Worm (Caenorhabditis elegans) whole organism, L3 larva: ENCODE data around the gene srt-34.

Experiments used
- R02D3.7 ChIP-seq: fragments of 150-350 bp; optimal IDR thresholded peaks from 2 replicates; lab custom pipeline; 2014; ENCODE audit warnings: missing biosample characterization, missing genetic modification characterization
- ZK546.5 ChIP-seq: sonication (generic microtip); optimal IDR thresholded peaks from 2 replicates; lab custom pipeline; 2017; ENCODE audit warnings: missing biosample characterization, missing genetic modification characterization
- ceh-16 ChIP-seq: sonication (generic microtip); optimal IDR thresholded peaks from 2 replicates; lab custom pipeline; 2017; ENCODE audit warnings: missing biosample characterization, missing genetic modification characterization
- ceh-28 ChIP-seq: fragments of 150-350 bp; optimal IDR thresholded peaks from 2 replicates; lab custom pipeline; 2014; ENCODE audit warnings: missing biosample characterization, missing genetic modification reagents, missing genetic modification characterization
- ceh-82 ChIP-seq: fragments of 150-350 bp; optimal IDR thresholded peaks from 2 replicates; lab custom pipeline; 2014; ENCODE audit warnings: missing biosample characterization, missing genetic modification characterization
- ceh-9 ChIP-seq: sonication (generic microtip); optimal IDR thresholded peaks from 2 replicates; lab custom pipeline; 2018; ENCODE audit warnings: missing biosample characterization, missing genetic modification characterization
- daf-12 ChIP-seq: fragments of 150-350 bp; optimal IDR thresholded peaks from 2 replicates; lab custom pipeline; 2014; ENCODE audit warnings: missing biosample characterization, missing genetic modification reagents, missing genetic modification characterization
- egl-27 ChIP-seq: sonication (generic microtip); optimal IDR thresholded peaks from 4 replicates; lab custom pipeline; 2017; ENCODE audit warnings: missing biosample characterization, missing genetic modification reagents, missing genetic modification characterization
- egl-5 ChIP-seq: fragments of 150-350 bp; optimal IDR thresholded peaks from 2 replicates; lab custom pipeline; 2017; ENCODE audit warnings: missing biosample characterization, missing genetic modification reagents, missing genetic modification characterization, inconsistent platforms
- elt-2 ChIP-seq: sonication (generic microtip); optimal IDR thresholded peaks from 2 replicates; lab custom pipeline; 2016; ENCODE audit warnings: missing genetic modification reagents, mild to moderate bottlenecking, missing genetic modification characterization, missing compliant biosample characterization
- elt-3 ChIP-seq, 3 experiments: fragments of 150-350 bp in 1 of 3; sonication (generic microtip) in 2 of 3; optimal IDR thresholded peaks; 2 replicates in 2 of 3; 4 replicates in 1 of 3; lab custom pipeline; 2014 to 2017; ENCODE audit warnings: missing biosample characterization in 3 of 3, missing genetic modification characterization in 3 of 3
- fkh-10 ChIP-seq: sonication (generic microtip); optimal IDR thresholded peaks from 2 replicates; lab custom pipeline; 2017; ENCODE audit warnings: missing biosample characterization, missing genetic modification reagents, missing genetic modification characterization
- fkh-2 ChIP-seq: fragments of 150-350 bp; optimal IDR thresholded peaks from 2 replicates; lab custom pipeline; 2014; ENCODE audit warnings: missing biosample characterization, missing genetic modification reagents, missing genetic modification characterization
- fos-1 ChIP-seq: fragments of 150-350 bp; optimal IDR thresholded peaks from 2 replicates; lab custom pipeline; 2014; ENCODE audit warnings: missing biosample characterization, missing genetic modification characterization
- hmg-11 ChIP-seq: sonication (generic microtip); optimal IDR thresholded peaks from 2 replicates; lab custom pipeline; 2016; ENCODE audit warnings: missing genetic modification characterization, missing compliant biosample characterization
- mml-1 ChIP-seq: fragments of 150-350 bp; sonication (generic microtip); optimal IDR thresholded peaks from 3 replicates; lab custom pipeline; 2014; ENCODE audit warnings: missing biosample characterization, missing genetic modification characterization
- nfya-1 ChIP-seq: sonication (generic microtip); optimal IDR thresholded peaks from 2 replicates; lab custom pipeline; 2017; ENCODE audit warnings: missing genetic modification characterization, mild to moderate bottlenecking, missing compliant biosample characterization, antibody characterized with exemption, moderate library complexity; ENCODE audit not compliant: insufficient read depth
- nhr-12 ChIP-seq: fragments of 150-350 bp; optimal IDR thresholded peaks from 2 replicates; lab custom pipeline; 2014; ENCODE audit warnings: missing biosample characterization, missing genetic modification characterization
- nhr-23 ChIP-seq: fragments of 150-350 bp; optimal IDR thresholded peaks from 2 replicates; lab custom pipeline; 2014; ENCODE audit warnings: missing biosample characterization, missing genetic modification reagents, missing genetic modification characterization
- nhr-25 ChIP-seq: sonication (generic microtip); optimal IDR thresholded peaks from 2 replicates; lab custom pipeline; 2017; ENCODE audit warnings: missing biosample characterization, missing genetic modification characterization
- nhr-67 ChIP-seq: fragments of 150-350 bp; optimal IDR thresholded peaks from 2 replicates; lab custom pipeline; 2014; ENCODE audit warnings: missing biosample characterization, missing genetic modification characterization
- nhr-76 ChIP-seq: fragments of 150-350 bp; sonication (generic microtip); optimal IDR thresholded peaks from 5 replicates; lab custom pipeline; 2014; ENCODE audit warnings: missing biosample characterization, missing genetic modification characterization
- nhr-77 ChIP-seq: fragments of 150-350 bp; optimal IDR thresholded peaks from 2 replicates; lab custom pipeline; 2014; ENCODE audit warnings: missing biosample characterization, missing genetic modification characterization
- pqm-1 ChIP-seq: fragments of 150-350 bp; optimal IDR thresholded peaks from 2 replicates; lab custom pipeline; 2017; ENCODE audit warnings: missing biosample characterization, missing genetic modification characterization, inconsistent platforms
- sea-2 ChIP-seq: fragments of 150-350 bp; sonication (generic microtip); optimal IDR thresholded peaks from 4 replicates; lab custom pipeline; 2014; ENCODE audit warnings: missing biosample characterization, missing genetic modification reagents, missing genetic modification characterization
- snpc-4 ChIP-seq: fragments of 150-350 bp; optimal IDR thresholded peaks from 2 replicates; lab custom pipeline; 2014; ENCODE audit warnings: missing biosample characterization, missing genetic modification characterization
- tbx-2 ChIP-seq: sonication (generic microtip); optimal IDR thresholded peaks from 2 replicates; lab custom pipeline; 2016; ENCODE audit warnings: mild to moderate bottlenecking, missing genetic modification characterization, missing compliant biosample characterization
- unc-39 ChIP-seq: sonication (generic microtip); optimal IDR thresholded peaks from 4 replicates; lab custom pipeline; 2017; ENCODE audit warnings: missing biosample characterization, missing genetic modification characterization
- zag-1 ChIP-seq: fragments of 150-350 bp; optimal IDR thresholded peaks from 2 replicates; lab custom pipeline; 2014; ENCODE audit warnings: missing biosample characterization, missing genetic modification characterization
- ztf-4 ChIP-seq: fragments of 150-350 bp; optimal IDR thresholded peaks from 2 replicates; lab custom pipeline; 2014; ENCODE audit warnings: missing biosample characterization, missing genetic modification characterization

The srt-34 gene

ce11 chrV:2771560-2771959 is 46.5 kb downstream of the srt-34 start, which contains the start of gene srh-56:
Gene srh-56, plus strand, starts transcription at chrV:2771860.
- no peak for TF ChIP-seq nfya-1
- no peak for TF ChIP-seq R02D3.7 (tag; lab: Kevin White, UChicago)
- TF ChIP-seq ceh-16 (tag; lab: Kevin White, UChicago) = no peak
- no peak for TF ChIP-seq pqm-1 (tag; lab: Kevin White, UChicago)
- no peak for TF ChIP-seq fkh-2 (tag; lab: Kevin White, UChicago)
- TF ChIP-seq nhr-76 (tag; lab: Kevin White, UChicago) = no peak
- no peak for TF ChIP-seq daf-12 (tag; lab: Kevin White, UChicago)
- no peak for TF ChIP-seq nhr-12 (tag; lab: Kevin White, UChicago)
- no peak for TF ChIP-seq sea-2 (GFP tag; lab: Kevin White, UChicago)
- no peak for TF ChIP-seq nhr-23 (tag; lab: Kevin White, UChicago)
- no peak for TF ChIP-seq elt-2
- no peak for TF ChIP-seq egl-27
- TF ChIP-seq, all 47 proteins: peak for 0

- TF ChIP-seq ceh-28 (tag; lab: Kevin White, UChicago) (no peak), nhr-12 (tag; lab: Kevin White, UChicago) (no peak), fos-1 (tag; lab: Kevin White, UChicago) (no peak), egl-5 (tag; lab: Kevin White, UChicago) (no peak), ceh-82 (tag; lab: Kevin White, UChicago) (no peak), fkh-10 (no peak), zag-1 (no peak), mml-1 (no peak), hmg-11 (no peak), tbx-2 (no peak)
Observed at ce11 chrV:2769754-2770153, 48.3 kb downstream of the srt-34 start, which contains the start of gene dhs-15. Gene dhs-15, minus strand, starts transcription at chrV:2769854.

- TF ChIP-seq R02D3.7 (tag; lab: Kevin White, UChicago) = no peak
- no peak for TF ChIP-seq ceh-82 (tag; lab: Kevin White, UChicago)
- no peak for TF ChIP-seq ZK546.5 (tag; lab: Kevin White, UChicago)
- TF ChIP-seq egl-5 (tag; lab: Kevin White, UChicago) = no peak
- no peak for TF ChIP-seq ztf-4 (tag; lab: Kevin White, UChicago)
- no peak for TF ChIP-seq nhr-67 (tag; lab: Kevin White, UChicago)
- no peak for TF ChIP-seq ceh-9
- TF ChIP-seq nhr-77 (tag; lab: Kevin White, UChicago) = no peak
- no peak for TF ChIP-seq fkh-2 (tag; lab: Kevin White, UChicago)
- no peak for TF ChIP-seq sea-2 (GFP tag; lab: Kevin White, UChicago)
- no peak for TF ChIP-seq unc-39
- TF ChIP-seq elt-3 (tag; optimal IDR thresholded peaks at IDR 0.05; lab: Kevin White, UChicago) = no peak
- no peak for TF ChIP-seq zag-1
- TF ChIP-seq snpc-4 (tag; lab: Kevin White, UChicago) = no peak
- TF ChIP-seq nhr-25 = no peak
Observed at ce11 chrV:2767465-2767864, 50.6 kb downstream of the srt-34 start, which contains the start of gene R05D8.9. Gene R05D8.9, minus strand, starts transcription at chrV:2767565.
